Fruit fly (Drosophila melanogaster) whole organism, adult: ENCODE measurements around the gene Nulp1.

Experiments
- CG11617 ChIP-seq: fragments of 200-800 bp; sonication (Bioruptor generic); optimal IDR thresholded peaks from 2 replicates; lab custom pipeline; 2017; ENCODE audit warnings: mild to moderate bottlenecking, missing biosample characterization, missing genetic modification reagents, missing genetic modification characterization
- CG12768 ChIP-seq: fragments of 200-800 bp; sonication (Bioruptor generic); optimal IDR thresholded peaks from 2 replicates; lab custom pipeline; 2017; ENCODE audit warnings: missing biosample characterization, missing genetic modification characterization, mild to moderate bottlenecking, moderate library complexity, missing genetic modification reagents
- CG14711 ChIP-seq: fragments of 200-800 bp; sonication (Bioruptor generic); optimal IDR thresholded peaks from 2 replicates; lab custom pipeline; 2018; ENCODE audit warnings: missing biosample characterization, mild to moderate bottlenecking, missing genetic modification characterization, moderate library complexity
- CG1620 ChIP-seq: fragments of 200-800 bp; sonication (Bioruptor generic); optimal IDR thresholded peaks from 2 replicates; lab custom pipeline; 2016; ENCODE audit warnings: missing biosample characterization, missing genetic modification characterization
- CG33017 ChIP-seq: fragments of 200-800 bp; sonication (Bioruptor generic); optimal IDR thresholded peaks from 2 replicates; lab custom pipeline; 2018; ENCODE audit warnings: missing biosample characterization, mild to moderate bottlenecking, missing genetic modification characterization, moderate library complexity
- CG5204 ChIP-seq: fragments of 200-800 bp; sonication (Bioruptor generic); optimal IDR thresholded peaks from 2 replicates; lab custom pipeline; 2016; ENCODE audit warnings: missing biosample characterization, missing genetic modification characterization
- CG7045 ChIP-seq: fragments of 200-800 bp; sonication (Bioruptor generic); optimal IDR thresholded peaks from 2 replicates; lab custom pipeline; 2017; ENCODE audit warnings: missing biosample characterization, mild to moderate bottlenecking, missing genetic modification characterization
- CG7101 ChIP-seq: fragments of 200-800 bp; sonication (Bioruptor generic); optimal IDR thresholded peaks from 2 replicates; lab custom pipeline; 2018; ENCODE audit warnings: missing biosample characterization, mild to moderate bottlenecking, missing genetic modification characterization, moderate library complexity
- Clk ChIP-seq: fragments of 200-800 bp; sonication (Bioruptor generic); optimal IDR thresholded peaks from 2 replicates; lab custom pipeline; 2017; ENCODE audit warnings: missing biosample characterization, missing genetic modification characterization
- Crg-1 ChIP-seq: fragments of 200-800 bp; sonication (Bioruptor generic); optimal IDR thresholded peaks from 2 replicates; lab custom pipeline; 2016; ENCODE audit warnings: missing biosample characterization, missing genetic modification characterization
- Hr96 ChIP-seq: fragments of 200-800 bp; sonication (Bioruptor generic); optimal IDR thresholded peaks from 2 replicates; lab custom pipeline; 2016; ENCODE audit warnings: missing biosample characterization, missing genetic modification characterization
- Mnt ChIP-seq: fragments of 200-800 bp; sonication (Bioruptor generic); optimal IDR thresholded peaks from 2 replicates; lab custom pipeline; 2016; ENCODE audit warnings: missing biosample characterization, mild to moderate bottlenecking, missing genetic modification characterization
- bab1 ChIP-seq: fragments of 200-800 bp; sonication (Bioruptor generic); optimal IDR thresholded peaks from 3 replicates; lab custom pipeline; 2019; ENCODE audit warnings: missing biosample characterization, mild to moderate bottlenecking, missing genetic modification characterization, moderate library complexity
- cic ChIP-seq: fragments of 200-800 bp; sonication (Bioruptor generic); optimal IDR thresholded peaks from 2 replicates; lab custom pipeline; 2017; ENCODE audit warnings: missing biosample characterization, mild to moderate bottlenecking, missing genetic modification characterization, moderate library complexity
- cnc ChIP-seq, 2 experiments: fragments of >200 bp; optimal IDR thresholded peaks; 2 replicates each; lab custom pipeline; 2017
- kay ChIP-seq: fragments of 200-800 bp; sonication (Bioruptor generic); peaks from one replicate; lab custom pipeline; 2016; ENCODE audit warnings: missing biosample characterization, missing genetic modification characterization, borderline replicate concordance
- ovo ChIP-seq: fragments of 200-800 bp; sonication (Bioruptor generic); optimal IDR thresholded peaks from 2 replicates; lab custom pipeline; 2016; ENCODE audit warnings: missing biosample characterization, missing genetic modification characterization
- pad ChIP-seq: fragments of 200-800 bp; sonication (Bioruptor generic); optimal IDR thresholded peaks from 3 replicates; lab custom pipeline; 2017; ENCODE audit warnings: missing biosample characterization, missing genetic modification characterization, mild to moderate bottlenecking, moderate library complexity, missing genetic modification reagents
- tj ChIP-seq: fragments of 200-800 bp; sonication (Bioruptor generic); optimal IDR thresholded peaks from 3 replicates; lab custom pipeline; 2017; ENCODE audit warnings: missing biosample characterization, mild to moderate bottlenecking, missing genetic modification characterization, moderate library complexity
- toe ChIP-seq: fragments of 200-800 bp; sonication (Bioruptor generic); optimal IDR thresholded peaks from 2 replicates; lab custom pipeline; 2016; ENCODE audit warnings: missing biosample characterization, missing genetic modification characterization

The Nulp1 gene

dm6 chr3L:8137448-8137906, 27.3 kb downstream of the Nulp1 start, which contains the start of the genes Setx and mus301:
Gene Setx (minus strand): TSS chr3L:8137498.
Gene mus301 (plus strand): TSS chr3L:8137808.
- TF ChIP-seq toe: peak; percentile 89
- TF ChIP-seq Clk (GFP tag; lab: Kevin White, UChicago): peak; percentile 68
- TF ChIP-seq CG5204 (GFP tag; lab: Kevin White, UChicago): peak; percentile 89
- TF ChIP-seq ovo (GFP tag; lab: Kevin White, UChicago): peak; percentile 90
- TF ChIP-seq cnc (optimal IDR thresholded peaks at IDR 0.05; lab: Kevin White, UChicago): no peak
- peak; percentile 76 for TF ChIP-seq Mnt (GFP tag; lab: Kevin White, UChicago)
- no peak for TF ChIP-seq kay (GFP tag; lab: Kevin White, UChicago)
- TF ChIP-seq CG33017 (tag; lab: Kevin White, UChicago): peak; percentile 58
- peak; percentile 91 for TF ChIP-seq Crg-1 (GFP tag; lab: Kevin White, UChicago)
- peak; percentile 90 for TF ChIP-seq CG1620 (GFP tag; lab: Kevin White, UChicago)
- peak; percentile 84 for TF ChIP-seq CG7101 (tag; lab: Kevin White, UChicago)
- TF ChIP-seq bab1 (GFP tag; lab: Kevin White, UChicago): peak; percentile 82
- peak; percentile 72 for TF ChIP-seq tj
- peak; percentile 81 for TF ChIP-seq CG7045
- peak; percentile 74 for TF ChIP-seq CG14711
- TF ChIP-seq pad (GFP tag; lab: Kevin White, UChicago): peak; percentile 82
- peak; percentile 88 for TF ChIP-seq CG12768
- peak; percentile 80 for TF ChIP-seq Hr96 (GFP tag; lab: Kevin White, UChicago)
- TF ChIP-seq CG11617 (GFP tag; lab: Kevin White, UChicago): peak; percentile 83
- peak; percentile 34 for TF ChIP-seq cic (GFP tag; lab: Kevin White, UChicago)

- TF ChIP-seq Crg-1 (GFP tag; lab: Kevin White, UChicago): no peak
- TF ChIP-seq CG5204 (GFP tag; lab: Kevin White, UChicago): no peak
- no peak for TF ChIP-seq CG11617 (GFP tag; lab: Kevin White, UChicago)
- no peak for TF ChIP-seq kay (GFP tag; lab: Kevin White, UChicago)
- no peak for TF ChIP-seq cnc (optimal IDR thresholded peaks at IDR 0.05; lab: Kevin White, UChicago)
- TF ChIP-seq CG33017 (tag; lab: Kevin White, UChicago): no peak
- TF ChIP-seq CG14711: no peak
- TF ChIP-seq cic (GFP tag; lab: Kevin White, UChicago): no peak
- TF ChIP-seq CG1620 (GFP tag; lab: Kevin White, UChicago): no peak
- TF ChIP-seq CG7101 (tag; lab: Kevin White, UChicago): no peak
- TF ChIP-seq Mnt (GFP tag; lab: Kevin White, UChicago): no peak
- TF ChIP-seq toe: no peak
- no peak for TF ChIP-seq tj
- no peak for TF ChIP-seq bab1 (GFP tag; lab: Kevin White, UChicago)
- TF ChIP-seq ovo (GFP tag; lab: Kevin White, UChicago): no peak
Observed at dm6 chr3L:8150284-8150683, 40.1 kb downstream of the Nulp1 start.

dm6 chr3L:8150812-8151211, 40.6 kb downstream of the Nulp1 start:
- TF ChIP-seq CG1620 (GFP tag; lab: Kevin White, UChicago) (no peak), tj (no peak), pad (GFP tag; lab: Kevin White, UChicago) (no peak), CG5204 (GFP tag; lab: Kevin White, UChicago) (no peak), cnc (optimal IDR thresholded peaks at IDR 0.05; lab: Kevin White, UChicago) (no peak), CG14711 (no peak)

- TF ChIP-seq CG7045 (no peak), CG7101 (tag; lab: Kevin White, UChicago) (no peak), CG33017 (tag; lab: Kevin White, UChicago) (no peak), Crg-1 (GFP tag; lab: Kevin White, UChicago) (no peak), bab1 (GFP tag; lab: Kevin White, UChicago) (no peak), pad (GFP tag; lab: Kevin White, UChicago) (no peak), Mnt (GFP tag; lab: Kevin White, UChicago) (no peak), tj (no peak), ovo (GFP tag; lab: Kevin White, UChicago) (no peak), CG12768 (no peak), CG5204 (GFP tag; lab: Kevin White, UChicago) (no peak), cic (GFP tag; lab: Kevin White, UChicago) (no peak), Hr96 (GFP tag; lab: Kevin White, UChicago) (no peak), cnc (optimal IDR thresholded peaks at IDR 0.05; lab: Kevin White, UChicago) (no peak), kay (GFP tag; lab: Kevin White, UChicago) (no peak), Clk (GFP tag; lab: Kevin White, UChicago) (no peak), CG11617 (GFP tag; lab: Kevin White, UChicago) (no peak), CG14711 (no peak), toe (no peak)
Observed at dm6 chr3L:8151727-8152199, 41.6 kb downstream of the Nulp1 start, which contains the start of gene CG13676. Gene CG13676 (minus strand): TSS chr3L:8151813.

- TF ChIP-seq Hr96 (GFP tag; lab: Kevin White, UChicago): no peak
- no peak for TF ChIP-seq Mnt (GFP tag; lab: Kevin White, UChicago)
- peak; percentile 75 for TF ChIP-seq CG7045
- TF ChIP-seq tj: peak; percentile 16
- TF ChIP-seq Crg-1 (GFP tag; lab: Kevin White, UChicago): no peak
- TF ChIP-seq CG33017 (tag; lab: Kevin White, UChicago): no peak
- TF ChIP-seq pad (GFP tag; lab: Kevin White, UChicago): no peak
- TF ChIP-seq CG11617 (GFP tag; lab: Kevin White, UChicago): no peak
- peak; percentile 61 for TF ChIP-seq CG5204 (GFP tag; lab: Kevin White, UChicago)
- no peak for TF ChIP-seq Clk (GFP tag; lab: Kevin White, UChicago)
- TF ChIP-seq CG7101 (tag; lab: Kevin White, UChicago): no peak
- TF ChIP-seq toe: no peak
- TF ChIP-seq cnc (optimal IDR thresholded peaks at IDR 0.05; lab: Kevin White, UChicago): no peak
- TF ChIP-seq CG14711: no peak
- no peak for TF ChIP-seq CG1620 (GFP tag; lab: Kevin White, UChicago)
- no peak for TF ChIP-seq cic (GFP tag; lab: Kevin White, UChicago)
- no peak for TF ChIP-seq CG12768
- TF ChIP-seq kay (GFP tag; lab: Kevin White, UChicago): peak; percentile 4
Observed at dm6 chr3L:8153206-8153996, 43.2 kb downstream of the Nulp1 start.
